Worm (Caenorhabditis elegans) whole organism, early embryonic: Measurements from ENCODE around the gene ugt-39.

Experiments
- B0310.2 ChIP-seq: sonication (generic microtip); optimal IDR thresholded peaks from 2 replicates; lab custom pipeline; 2016; ENCODE audit warnings: mild to moderate bottlenecking, missing genetic modification characterization, missing compliant biosample characterization
- F13C5.2 ChIP-seq: sonication (generic microtip); optimal IDR thresholded peaks from 2 replicates; lab custom pipeline; 2017; ENCODE audit warnings: mild to moderate bottlenecking, missing genetic modification characterization, inconsistent platforms, missing compliant biosample characterization
- aly-1 ChIP-seq: sonication (generic microtip); optimal IDR thresholded peaks from 2 replicates; lab custom pipeline; 2016; ENCODE audit warnings: missing genetic modification characterization, missing compliant biosample characterization
- ama-1 ChIP-seq: fragments of 150-350 bp; optimal IDR thresholded peaks from 2 replicates; lab custom pipeline; 2014
- ceh-13 ChIP-seq: fragments of 200-800 bp; sonication (Bioruptor generic); optimal IDR thresholded peaks from 2 replicates; lab custom pipeline; 2018; ENCODE audit warnings: mild to moderate bottlenecking, missing genetic modification characterization, missing compliant biosample characterization
- ceh-36 ChIP-seq: sonication (generic microtip); optimal IDR thresholded peaks from 2 replicates; lab custom pipeline; 2016; ENCODE audit warnings: missing genetic modification characterization, inconsistent platforms, missing compliant biosample characterization
- ets-7 ChIP-seq: sonication (generic microtip); optimal IDR thresholded peaks from 2 replicates; lab custom pipeline; 2016; ENCODE audit warnings: missing genotype, missing genetic modification characterization, missing compliant biosample characterization
- flt-1 ChIP-seq: fragments of 200-800 bp; sonication (Bioruptor generic); IDR thresholded peaks from 2 replicates; pipeline ENCODE4 v1.3.6; 2022; ENCODE audit warnings: missing genetic modification characterization, missing compliant biosample characterization
- hmbx-1 ChIP-seq: sonication (generic microtip); optimal IDR thresholded peaks from 2 replicates; lab custom pipeline; 2016; ENCODE audit warnings: mild to moderate bottlenecking, missing genetic modification characterization, missing compliant biosample characterization
- hmg-4 ChIP-seq: fragments of 200-800 bp; sonication (Bioruptor generic); optimal IDR thresholded peaks from 2 replicates; lab custom pipeline; 2018; ENCODE audit warnings: mild to moderate bottlenecking, missing genetic modification characterization, missing compliant biosample characterization
- hnd-1 ChIP-seq: sonication (generic microtip); optimal IDR thresholded peaks from 2 replicates; lab custom pipeline; 2016; ENCODE audit warnings: missing genetic modification characterization, missing compliant biosample characterization
- pes-1 ChIP-seq: fragments of 200-800 bp; sonication (Bioruptor generic); IDR thresholded peaks from 2 replicates; pipeline ENCODE4 v1.3.6; 2022; ENCODE audit warnings: missing genetic modification reagents, missing genetic modification characterization, missing compliant biosample characterization
- scrt-1 ChIP-seq: fragments of 200-800 bp; sonication (Bioruptor generic); IDR thresholded peaks from 2 replicates; pipeline ENCODE4 v1.3.6; 2022; ENCODE audit warnings: missing genetic modification characterization, missing compliant biosample characterization
- sea-1 ChIP-seq: fragments of 200-800 bp; sonication (Bioruptor generic); conservative IDR thresholded peaks from 2 replicates; pipeline ENCODE4 v1.3.6; 2022; ENCODE audit warnings: missing genetic modification characterization, missing compliant biosample characterization
- tbx-11 ChIP-seq: fragments of 200-800 bp; sonication (Bioruptor generic); IDR thresholded peaks from 2 replicates; pipeline ENCODE4 v1.3.6; 2022; ENCODE audit warnings: missing genetic modification characterization, missing compliant biosample characterization
- tbx-37 ChIP-seq: fragments of 200-800 bp; sonication (Bioruptor generic); conservative IDR thresholded peaks from 2 replicates; pipeline ENCODE4 v1.3.6; 2022; ENCODE audit warnings: missing genetic modification reagents, missing genetic modification characterization, missing compliant biosample characterization
- tra-4 ChIP-seq: sonication (generic microtip); optimal IDR thresholded peaks from 2 replicates; lab custom pipeline; 2017; ENCODE audit warnings: missing genetic modification characterization, missing compliant biosample characterization

ugt-39 gene

DNA sequence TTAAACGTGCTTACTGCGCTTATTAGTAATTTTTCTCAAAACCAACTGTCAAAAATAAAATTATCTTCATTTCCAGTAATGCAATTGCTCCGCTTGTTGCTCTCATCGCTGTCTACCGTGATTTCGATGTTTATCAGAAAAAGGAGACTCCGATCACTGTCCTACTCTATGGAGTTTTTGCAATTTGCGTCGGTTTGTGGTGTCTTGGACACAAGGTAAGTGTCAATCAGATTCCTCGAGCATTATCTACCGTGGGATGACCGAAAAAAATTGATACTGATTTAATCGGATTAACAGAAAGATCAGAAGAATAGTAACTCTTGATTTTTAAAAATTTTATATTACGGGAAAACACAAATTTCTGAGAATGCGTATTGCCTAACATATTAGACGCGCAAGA is 30.4 kb downstream of the ugt-39 start:
- TF ChIP-seq hmbx-1 (tag; lab: Kevin White, UChicago) (no peak), tbx-11 (GFP tag; lab: Robert Waterston, UW) (no peak), flt-1 (no peak), aly-1 (tag; lab: Kevin White, UChicago) (no peak), F13C5.2 (tag; lab: Kevin White, UChicago) (no peak), sea-1 (GFP tag; lab: Robert Waterston, UW) (no peak), scrt-1 (GFP tag; lab: Robert Waterston, UW) (no peak), ceh-36 (no peak), ets-7 (tag; lab: Kevin White, UChicago) (no peak), tra-4 (tag; lab: Kevin White, UChicago) (no peak), B0310.2 (tag; lab: Kevin White, UChicago) (no peak), pes-1 (no peak), tbx-37 (no peak), hnd-1 (tag; lab: Kevin White, UChicago) (no peak), ceh-13 (GFP tag; lab: Kevin White, UChicago) (no peak), hmg-4 (no peak), ama-1 (lab: Kevin White, UChicago) (no peak)

DNA sequence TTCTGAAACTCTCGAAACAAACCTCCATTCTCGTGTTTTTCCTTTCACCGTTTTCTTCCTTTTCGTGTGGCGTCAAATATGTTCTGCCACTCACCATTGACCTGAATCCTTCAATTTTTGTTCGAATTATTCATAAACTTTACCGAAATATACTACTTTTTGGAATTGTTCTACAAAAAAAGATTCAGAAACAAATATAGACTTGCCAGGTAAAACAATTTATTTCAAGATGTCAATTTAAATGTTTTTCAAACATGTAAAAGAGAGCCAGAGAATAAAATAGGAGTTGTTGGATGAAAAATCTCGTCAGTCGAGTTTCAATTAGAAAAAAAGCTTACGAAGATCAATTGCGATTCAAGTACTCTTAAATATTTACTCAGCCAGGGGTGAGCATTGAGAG is 36.6 kb downstream of the ugt-39 start, which contains the start of gene F09G2.8:
Gene F09G2.8, minus strand, starts transcription at position 101 of the 400 bp plus-strand sequence.
- TF ChIP-seq F13C5.2 (tag; lab: Kevin White, UChicago) = no peak
- TF ChIP-seq tbx-37 = no peak
- no peak for TF ChIP-seq hmbx-1 (tag; lab: Kevin White, UChicago)
- no peak for TF ChIP-seq ets-7 (tag; lab: Kevin White, UChicago)
- TF ChIP-seq hnd-1 (tag; lab: Kevin White, UChicago) = no peak
- no peak for TF ChIP-seq scrt-1 (GFP tag; lab: Robert Waterston, UW)
- TF ChIP-seq sea-1 (GFP tag; lab: Robert Waterston, UW) = no peak
- no peak for TF ChIP-seq ama-1 (lab: Kevin White, UChicago)
- TF ChIP-seq tra-4 (tag; lab: Kevin White, UChicago) = no peak

DNA sequence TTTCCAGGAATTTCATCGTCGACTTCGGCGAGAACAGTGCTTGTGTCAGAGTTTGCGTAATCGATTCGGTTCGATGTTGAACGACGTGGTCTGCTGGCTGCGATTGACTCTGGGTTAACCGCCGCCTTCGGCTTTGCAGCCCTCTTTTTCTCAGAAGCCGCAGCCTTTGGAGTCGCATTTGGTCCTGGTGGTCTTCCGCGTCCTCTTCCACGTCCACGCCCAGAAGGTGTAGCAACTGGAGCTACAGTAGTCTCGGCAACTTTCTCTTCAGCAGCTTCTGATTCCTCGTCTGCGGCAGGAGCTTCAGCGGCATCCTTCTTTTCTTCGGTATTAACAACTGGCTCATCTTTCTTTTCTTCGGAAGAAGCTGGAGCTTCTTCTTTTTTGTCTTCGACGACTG is 37.9 kb downstream of the ugt-39 start:
- TF ChIP-seq flt-1 (no peak), tra-4 (tag; lab: Kevin White, UChicago) (no peak), hmg-4 (no peak), ama-1 (lab: Kevin White, UChicago) (no peak), sea-1 (GFP tag; lab: Robert Waterston, UW) (no peak)

DNA sequence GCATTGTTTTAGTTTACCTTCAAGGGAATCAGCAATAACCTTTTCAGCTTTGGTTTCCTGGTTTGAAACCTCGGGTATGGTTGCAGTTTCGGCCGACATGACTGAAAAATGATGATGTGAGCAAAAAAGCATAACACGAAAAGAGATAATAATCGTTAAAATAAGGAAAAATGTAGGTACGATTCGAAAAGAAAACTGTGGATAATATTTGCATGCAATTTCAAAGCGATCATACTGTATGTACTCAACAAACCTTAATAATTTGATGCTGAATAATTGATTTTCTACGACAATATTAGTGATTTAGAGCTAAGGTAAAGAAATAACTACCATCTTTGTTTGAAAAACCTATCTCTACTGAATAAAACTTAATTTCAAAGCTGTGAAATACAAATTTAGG is 39.1 kb downstream of the ugt-39 start, which contains the start of gene attf-2:
Gene attf-2, minus strand, starts transcription at position 101 of the 400 bp plus-strand sequence.
- TF ChIP-seq sea-1 (GFP tag; lab: Robert Waterston, UW) = no peak
- TF ChIP-seq tbx-37 = no peak

DNA sequence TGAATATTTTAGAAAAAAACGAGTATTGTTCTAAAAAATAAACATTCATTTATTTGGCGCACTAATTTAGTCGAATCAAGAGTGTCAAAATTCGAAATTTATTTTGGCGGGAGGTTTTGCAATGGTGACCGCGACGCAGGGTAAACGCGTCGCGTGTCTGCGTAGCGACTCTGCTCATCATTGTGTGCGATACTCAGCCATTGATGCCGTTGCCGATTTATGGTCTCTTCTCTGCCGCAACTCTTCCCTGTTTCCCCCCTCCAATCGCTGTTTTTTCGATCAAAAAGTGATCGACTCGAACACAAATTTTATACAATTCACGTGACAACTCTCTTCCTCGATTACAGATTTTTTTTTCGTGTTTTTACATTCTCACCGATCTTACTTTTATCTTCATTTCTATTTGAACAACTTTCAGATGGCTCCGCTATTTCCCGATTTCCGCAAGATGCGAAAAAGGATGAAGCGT is 39.6 kb downstream of the ugt-39 start, which contains the start of gene F09G2.2:
Gene F09G2.2, plus strand, starts transcription at position 419 of the 469 bp plus-strand sequence.
- TF ChIP-seq flt-1 = 0 out of 2 replicates have a peak, but pooled peaks have one; percentile 12
- no peak for TF ChIP-seq tra-4 (tag; lab: Kevin White, UChicago)
- no peak for TF ChIP-seq tbx-37
- no peak for TF ChIP-seq hmbx-1 (tag; lab: Kevin White, UChicago)
- no peak for TF ChIP-seq hnd-1 (tag; lab: Kevin White, UChicago)
- peak; percentile 59 for TF ChIP-seq F13C5.2 (tag; lab: Kevin White, UChicago)
- peak; percentile 19 for TF ChIP-seq hmg-4
- no peak for TF ChIP-seq B0310.2 (tag; lab: Kevin White, UChicago)
- no peak for TF ChIP-seq ceh-36
- no peak for TF ChIP-seq ceh-13 (GFP tag; lab: Kevin White, UChicago)

DNA sequence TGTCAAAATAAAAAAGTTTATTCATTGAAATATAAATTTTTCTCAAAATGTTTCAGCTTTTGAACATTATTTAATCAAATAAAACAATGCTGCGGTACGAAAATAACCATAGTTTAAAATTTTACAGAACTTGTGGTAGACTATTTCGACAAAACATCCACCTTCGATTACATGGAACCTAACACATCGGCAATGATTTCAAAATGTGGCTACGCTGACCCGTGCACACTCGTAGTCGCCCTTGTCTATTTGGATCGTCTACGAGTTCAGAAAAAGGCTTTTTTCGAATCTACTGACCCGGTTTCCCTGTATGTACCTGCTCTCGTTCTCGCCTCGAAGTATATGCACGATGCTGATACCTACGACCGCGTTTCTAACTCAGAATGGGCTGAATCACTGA is 40.1 kb downstream of the ugt-39 start:
- TF ChIP-seq ets-7 (tag; lab: Kevin White, UChicago) = no peak
- TF ChIP-seq scrt-1 (GFP tag; lab: Robert Waterston, UW) = no peak
- TF ChIP-seq tbx-11 (GFP tag; lab: Robert Waterston, UW) = no peak
- no peak for TF ChIP-seq sea-1 (GFP tag; lab: Robert Waterston, UW)
- no peak for TF ChIP-seq hmbx-1 (tag; lab: Kevin White, UChicago)
- no peak for TF ChIP-seq B0310.2 (tag; lab: Kevin White, UChicago)
- TF ChIP-seq aly-1 (tag; lab: Kevin White, UChicago) = no peak
- TF ChIP-seq flt-1 = no peak
- no peak for TF ChIP-seq pes-1
- TF ChIP-seq hmg-4 = no peak
- no peak for TF ChIP-seq tra-4 (tag; lab: Kevin White, UChicago)
- TF ChIP-seq hnd-1 (tag; lab: Kevin White, UChicago) = no peak
- TF ChIP-seq tbx-37 = no peak
- no peak for TF ChIP-seq ceh-13 (GFP tag; lab: Kevin White, UChicago)
- TF ChIP-seq ama-1 (lab: Kevin White, UChicago) = no peak
- TF ChIP-seq ceh-36 = no peak
- no peak for TF ChIP-seq F13C5.2 (tag; lab: Kevin White, UChicago)

DNA sequence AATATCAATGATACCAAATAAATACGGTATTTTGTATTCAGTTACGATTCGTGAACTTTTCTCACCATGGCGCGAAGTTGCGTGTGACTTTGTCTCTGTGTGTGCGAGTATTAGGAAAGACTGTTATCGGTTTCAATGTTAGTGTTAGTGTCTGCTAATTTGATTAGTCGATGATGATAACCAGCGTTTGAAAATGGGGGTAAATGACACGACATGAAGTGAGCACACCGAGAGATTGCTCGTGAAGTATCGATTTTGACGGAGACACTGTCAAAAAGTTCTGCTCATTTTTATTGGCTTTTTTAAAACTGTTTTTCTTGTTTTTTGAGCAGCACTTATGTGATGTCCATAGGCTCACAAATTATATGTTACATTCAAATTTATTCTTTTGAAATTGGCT is 41.5 kb downstream of the ugt-39 start:
- TF ChIP-seq ceh-36 = no peak
- no peak for TF ChIP-seq tra-4 (tag; lab: Kevin White, UChicago)
- TF ChIP-seq ama-1 (lab: Kevin White, UChicago) = peak; percentile 21

DNA sequence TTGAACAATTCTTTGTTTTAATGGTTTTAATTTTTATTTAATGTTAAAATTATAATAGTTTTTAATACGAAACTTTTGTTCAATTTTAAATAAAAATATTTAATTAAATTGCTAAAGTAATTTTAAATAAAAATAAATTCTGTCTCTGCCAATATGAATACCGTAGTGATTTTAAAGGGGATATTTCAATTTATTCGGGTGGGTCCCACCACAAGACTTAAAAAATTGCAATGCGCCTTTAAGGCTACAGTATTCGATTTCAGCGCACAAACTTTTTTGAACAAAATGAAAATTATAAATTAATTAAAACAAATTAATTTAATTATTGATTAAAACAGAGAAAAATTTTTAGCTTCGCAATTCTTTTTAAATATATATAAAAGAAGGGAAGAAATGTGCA is 42.1 kb downstream of the ugt-39 start:
- TF ChIP-seq tra-4 (tag; lab: Kevin White, UChicago) (no peak), B0310.2 (tag; lab: Kevin White, UChicago) (no peak)
